Fruit fly (Drosophila melanogaster): ENCODE results near the gene Bcat.

- TF ChIP-seq psq (optimal IDR thresholded peaks at IDR 0.05) = no peak
- TF ChIP-seq Dll (optimal IDR thresholded peaks at IDR 0.05) = no peak
- no peak for TF ChIP-seq pan (optimal IDR thresholded peaks at IDR 0.05)
- TF ChIP-seq EcR (GFP tag; optimal IDR thresholded peaks at IDR 0.05) = no peak
These were observed 6.1 kb upstream of the Bcat start for dm6 chrX:13390465-13391173.

All from whole organism.